Fruit fly (Drosophila melanogaster) whole organism, embryonic: ENCODE results near the gene GCC88.
A peak's percentile ranks its signal among the peaks of the same experiment; 100 is the strongest.

ENCODE experiments used
- Adf1 ChIP-seq: fragments of 200-800 bp; sonication (Bioruptor generic); IDR thresholded peaks from 2 replicates; pipeline ENCODE4 v1.3.6; 2022; ENCODE audit warnings: missing biosample characterization, missing genetic modification characterization
- B-H2 ChIP-seq: fragments of 200-800 bp; sonication (Bioruptor generic); optimal IDR thresholded peaks from 2 replicates; lab custom pipeline; 2018; ENCODE audit warnings: missing biosample characterization, mild to moderate bottlenecking, missing genetic modification characterization
- CG17829 ChIP-seq: fragments of 200-800 bp; optimal IDR thresholded peaks from 2 replicates; lab custom pipeline; 2019; ENCODE audit warnings: missing biosample characterization, mild to moderate bottlenecking, missing genetic modification characterization, moderate library complexity
- CG3163 ChIP-seq: fragments of 200-800 bp; sonication (Bioruptor generic); optimal IDR thresholded peaks from 3 replicates; lab custom pipeline; 2016; ENCODE audit warnings: missing biosample characterization, missing genetic modification characterization
- CG4854 ChIP-seq: fragments of 200-800 bp; sonication (Bioruptor generic); optimal IDR thresholded peaks from 2 replicates; lab custom pipeline; 2016; ENCODE audit warnings: missing biosample characterization, missing genetic modification characterization, inconsistent platforms
- CG5180 ChIP-seq: fragments of 200-800 bp; sonication (Bioruptor generic); optimal IDR thresholded peaks from 3 replicates; lab custom pipeline; 2017; ENCODE audit warnings: missing biosample characterization, missing genetic modification characterization, mild to moderate bottlenecking, moderate library complexity, missing genetic modification reagents
- CG5245 ChIP-seq: fragments of 200-800 bp; sonication (Bioruptor generic); optimal IDR thresholded peaks from 3 replicates; lab custom pipeline; 2016; ENCODE audit warnings: missing biosample characterization, missing genetic modification characterization
- D19A ChIP-seq: fragments of 200-800 bp; optimal IDR thresholded peaks from 3 replicates; lab custom pipeline; 2019; ENCODE audit warnings: missing biosample characterization, mild to moderate bottlenecking, missing genetic modification characterization, moderate library complexity
- Deaf1 ChIP-seq: fragments of 200-800 bp; optimal IDR thresholded peaks from 3 replicates; lab custom pipeline; 2019; ENCODE audit warnings: missing biosample characterization, mild to moderate bottlenecking, missing genetic modification characterization, moderate library complexity
- Dip2 ChIP-seq: fragments of 200-800 bp; sonication (Bioruptor generic); IDR thresholded peaks from 2 replicates; pipeline ENCODE4 v1.3.6; 2022; ENCODE audit warnings: missing biosample characterization, missing genetic modification characterization
- Ets65A ChIP-seq: fragments of 200-800 bp; sonication (Bioruptor generic); peaks from one replicate; lab custom pipeline; 2016; ENCODE audit warnings: missing biosample characterization, missing genetic modification characterization
- HmgZ ChIP-seq: fragments of 200-800 bp; sonication (Bioruptor generic); optimal IDR thresholded peaks from 2 replicates; lab custom pipeline; 2018; ENCODE audit warnings: missing biosample characterization, mild to moderate bottlenecking, missing genetic modification characterization
- Nf-YB ChIP-seq: fragments of 200-800 bp; sonication (Bioruptor generic); optimal IDR thresholded peaks from 3 replicates; lab custom pipeline; 2019; ENCODE audit warnings: missing biosample characterization, mild to moderate bottlenecking, missing genetic modification characterization, moderate library complexity
- Nf-YC ChIP-seq: fragments of 200-800 bp; optimal IDR thresholded peaks from 3 replicates; lab custom pipeline; 2019; ENCODE audit warnings: missing biosample characterization, mild to moderate bottlenecking, missing genetic modification characterization, moderate library complexity
- Opbp ChIP-seq: fragments of 200-800 bp; sonication (Bioruptor generic); IDR thresholded peaks from 3 replicates; pipeline ENCODE4 v1.3.6; 2022; ENCODE audit warnings: missing biosample characterization, missing genetic modification characterization; ENCODE audit not compliant: partially characterized antibody
- Side ChIP-seq: fragments of 200-800 bp; sonication (Bioruptor generic); optimal IDR thresholded peaks from 2 replicates; lab custom pipeline; 2016; ENCODE audit warnings: missing biosample characterization, missing genetic modification characterization
- Tbp ChIP-seq: fragments of >200 bp; optimal IDR thresholded peaks from 2 replicates; lab custom pipeline; 2018; ENCODE audit warnings: missing biosample characterization, missing genetic modification characterization
- Trl ChIP-seq, 3 experiments: fragments of >200 bp in 2 of 3; fragments of 200-800 bp in 1 of 3; sonication (Bioruptor generic) in 1 of 3; optimal IDR thresholded peaks; 2 replicates in 1 of 3; 3 replicates in 2 of 3; lab custom pipeline; 2016 to 2017; ENCODE audit warnings: missing biosample characterization in 1 of 3, missing genetic modification characterization in 1 of 3
- cg ChIP-seq: fragments of 200-800 bp; sonication (Bioruptor generic); optimal IDR thresholded peaks from 3 replicates; lab custom pipeline; 2019; ENCODE audit warnings: missing biosample characterization, mild to moderate bottlenecking, missing genetic modification characterization, moderate library complexity
- corto ChIP-seq: fragments of 200-800 bp; sonication (Bioruptor generic); optimal IDR thresholded peaks from 2 replicates; lab custom pipeline; 2016; ENCODE audit warnings: missing biosample characterization, mild to moderate bottlenecking, missing genetic modification characterization, moderate library complexity
- dm ChIP-seq: fragments of 200-800 bp; sonication (Bioruptor generic); optimal IDR thresholded peaks from 3 replicates; lab custom pipeline; 2016; ENCODE audit warnings: missing biosample characterization, missing genetic modification characterization
- exex ChIP-seq: fragments of 200-800 bp; sonication (Bioruptor generic); optimal IDR thresholded peaks from 4 replicates; lab custom pipeline; 2018; ENCODE audit warnings: missing biosample characterization, mild to moderate bottlenecking, missing genetic modification characterization, moderate library complexity
- fu2 ChIP-seq: fragments of 200-800 bp; sonication (Bioruptor generic); optimal IDR thresholded peaks from 2 replicates; lab custom pipeline; 2016; ENCODE audit warnings: missing biosample characterization, missing genetic modification characterization
- hbn ChIP-seq: fragments of 200-800 bp; sonication (Bioruptor generic); IDR thresholded peaks from 2 replicates; pipeline ENCODE4 v1.3.6; 2022; ENCODE audit warnings: missing biosample characterization, missing genetic modification characterization; ENCODE audit not compliant: partially characterized antibody
- pnt ChIP-seq: fragments of 200-800 bp; sonication (Bioruptor generic); optimal IDR thresholded peaks from 3 replicates; lab custom pipeline; 2016; ENCODE audit warnings: missing biosample characterization, missing genetic modification characterization
- ssp ChIP-seq: fragments of 200-800 bp; sonication (Bioruptor generic); IDR thresholded peaks from 2 replicates; pipeline ENCODE4 v1.3.6; 2022; ENCODE audit warnings: missing biosample characterization, missing genetic modification characterization
- trh ChIP-seq: fragments of 200-800 bp; sonication (Bioruptor generic); optimal IDR thresholded peaks from 2 replicates; lab custom pipeline; 2016; ENCODE audit warnings: missing biosample characterization, missing genetic modification characterization
- yki ChIP-seq: fragments of >200 bp; optimal IDR thresholded peaks from 3 replicates; lab custom pipeline; 2018
- z ChIP-seq: fragments of 200-800 bp; sonication (Bioruptor generic); IDR thresholded peaks from 3 replicates; pipeline ENCODE4 v1.3.6; 2022; ENCODE audit warnings: missing biosample characterization, missing genetic modification characterization

The GCC88 gene

DNA sequence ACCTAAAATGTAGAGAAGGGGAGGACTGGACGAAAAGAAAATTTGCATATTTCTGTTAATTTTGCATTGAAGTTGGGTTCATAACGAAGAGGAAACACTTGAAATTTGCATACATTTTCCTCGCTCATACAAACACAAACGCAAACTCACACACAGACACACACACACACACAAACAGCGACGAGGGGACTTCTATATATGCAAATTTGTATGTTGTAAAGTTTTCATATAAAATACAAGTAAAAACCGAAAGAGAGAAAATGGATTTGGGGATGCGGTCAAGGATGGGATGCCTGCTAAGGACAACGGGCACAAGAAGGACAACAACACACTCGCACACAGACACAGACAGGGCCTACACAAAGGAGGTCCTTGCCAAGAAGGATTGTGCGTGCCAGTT, 27.1 kb upstream of the GCC88 start:
- TF ChIP-seq D19A (tag; lab: Kevin White, UChicago) (no peak), Ets65A (GFP tag; lab: Kevin White, UChicago) (peak; percentile 93)
- TF ChIP-seq, all 482 proteins: peak for 1

DNA sequence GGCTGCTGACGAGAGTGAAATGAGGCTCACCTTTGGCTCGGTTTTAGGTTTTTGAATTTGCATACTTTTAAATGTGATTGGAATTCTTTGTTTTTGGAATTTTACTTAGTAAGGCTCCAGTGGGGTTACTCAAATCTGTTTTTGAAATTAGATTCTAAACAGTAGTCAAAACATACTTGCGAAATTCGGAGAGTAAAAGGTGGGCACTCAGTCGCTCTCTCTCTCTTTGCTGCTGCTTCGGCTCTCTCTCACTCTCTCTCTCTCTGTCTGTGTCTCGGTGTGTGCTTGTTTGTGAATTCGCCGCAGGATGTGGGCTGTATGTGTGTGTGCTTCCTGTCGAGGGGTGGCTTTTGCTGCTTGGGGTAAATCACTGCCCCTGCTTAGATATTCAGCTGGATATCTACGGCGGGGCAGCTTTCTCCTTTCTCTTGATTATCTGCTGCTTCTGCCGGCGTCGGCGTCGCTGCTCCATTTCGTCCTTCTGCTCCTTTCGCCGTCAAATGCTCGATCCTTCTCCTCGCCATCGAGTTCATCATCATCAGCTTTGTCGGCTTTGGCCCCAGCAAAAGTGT, 24.1 kb upstream of the GCC88 start:
- TF ChIP-seq hbn (GFP tag; lab: Robert Waterston, UW) (no peak), cg (GFP tag; lab: Kevin White, UChicago) (peak; percentile 57), yki (lab: Kevin White, UChicago) (peak; percentile 79), corto (GFP tag; lab: Kevin White, UChicago) (no peak), Opbp (GFP tag; lab: Robert Waterston, UW) (no peak), z (GFP tag; lab: Robert Waterston, UW) (0 out of 3 replicates have a peak, but pooled peaks have one; percentile 6), Adf1 (GFP tag; lab: Robert Waterston, UW) (peak; percentile 86), B-H2 (GFP tag; lab: Kevin White, UChicago) (no peak), CG17829 (tag; lab: Kevin White, UChicago) (no peak), Dip2 (GFP tag; lab: Robert Waterston, UW) (no peak), Trl (optimal IDR thresholded peaks at IDR 0.05; lab: Kevin White, UChicago) (peak; percentile 79 to 85), Trl (GFP tag; optimal IDR thresholded peaks at IDR 0.05; lab: Kevin White, UChicago) (no peak), CG4854 (no peak), CG5245 (GFP tag; lab: Kevin White, UChicago) (no peak), trh (GFP tag; lab: Kevin White, UChicago) (no peak), dm (GFP tag; lab: Kevin White, UChicago) (no peak), Deaf1 (tag; lab: Kevin White, UChicago) (peak; percentile 81), Nf-YC (tag; lab: Kevin White, UChicago) (peak; percentile 90), Nf-YB (GFP tag; lab: Kevin White, UChicago) (peak; percentile 82), Ets65A (GFP tag; lab: Kevin White, UChicago) (peak; percentile 63), ssp (no peak)

dm6 chr3R:11253768-11254167, 23.4 kb upstream of the GCC88 start:
- TF ChIP-seq CG5180 (GFP tag; lab: Kevin White, UChicago) (no peak), cg (GFP tag; lab: Kevin White, UChicago) (peak; percentile 68), Nf-YB (GFP tag; lab: Kevin White, UChicago) (peak; percentile 33), Nf-YC (tag; lab: Kevin White, UChicago) (peak; percentile 66), Ets65A (GFP tag; lab: Kevin White, UChicago) (peak; percentile 10), fu2 (GFP tag; lab: Kevin White, UChicago) (no peak), CG3163 (GFP tag; lab: Kevin White, UChicago) (no peak)

DNA sequence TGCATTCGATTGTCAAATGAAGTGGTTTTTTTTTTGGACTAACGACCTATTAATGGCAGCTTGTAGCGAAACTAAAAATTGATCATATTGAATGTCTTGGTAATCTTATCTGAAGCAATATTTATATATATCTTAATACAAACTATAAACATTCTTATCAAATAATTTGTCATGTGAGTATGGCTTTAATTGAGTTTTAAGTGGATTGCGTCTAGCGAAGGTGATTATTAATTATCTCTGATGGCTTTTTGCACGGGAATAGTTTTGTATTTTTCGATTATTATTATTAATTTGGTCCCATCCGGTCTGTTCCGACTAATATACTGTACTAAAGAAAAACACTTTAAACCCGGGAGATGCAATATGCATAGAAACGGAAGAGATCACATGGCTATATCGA, 16.5 kb upstream of the GCC88 start:
- TF ChIP-seq HmgZ (no peak), exex (tag; lab: Kevin White, UChicago) (peak; percentile 95), Tbp (no peak), pnt (no peak)

- TF ChIP-seq exex (tag; lab: Kevin White, UChicago), result peak; percentile 63
- TF ChIP-seq Side (GFP tag; lab: Kevin White, UChicago), result no peak
Observed at dm6 chr3R:11245803-11246202, 15.4 kb upstream of the GCC88 start.
